Worm (Caenorhabditis elegans): Measurements from ENCODE around the gene ifas-3.

ce11 chrIV:15915061-15915460 lies 35.6 kb downstream of the ifas-3 start:
- no peak for TF ChIP-seq elt-3 (tag; optimal IDR thresholded peaks at IDR 0.05)
- TF ChIP-seq unc-39 (tag; optimal IDR thresholded peaks at IDR 0.05) = no peak
- TF ChIP-seq ztf-11 (tag; optimal IDR thresholded peaks at IDR 0.05) = no peak
- no peak for TF ChIP-seq nhr-237 (tag; optimal IDR thresholded peaks at IDR 0.05)
- no peak for TF ChIP-seq unc-62 (GFP tag; optimal IDR thresholded peaks at IDR 0.05)
- TF ChIP-seq hlh-1 (tag; optimal IDR thresholded peaks at IDR 0.05) = no peak
- no peak for TF ChIP-seq ceh-83 (GFP tag; optimal IDR thresholded peaks at IDR 0.05)
- no peak for TF ChIP-seq lsy-2 (tag; optimal IDR thresholded peaks at IDR 0.05)

Measured in whole organism, mixed stage, embryonic.